Worm (Caenorhabditis elegans) whole organism, midembryonic: ENCODE results near the gene lgc-52.

ENCODE experiments used
- T22C8.4 ChIP-seq: fragments of 200-800 bp; sonication (Bioruptor generic); IDR thresholded peaks from 2 replicates; pipeline ENCODE4 v1.3.6; 2022; ENCODE audit warnings: missing genetic modification characterization, missing compliant biosample characterization
- cog-1 ChIP-seq: sonication (generic microtip); optimal IDR thresholded peaks from 2 replicates; lab custom pipeline; 2016; ENCODE audit warnings: missing genetic modification characterization, missing compliant biosample characterization
- flt-1 ChIP-seq: fragments of 200-800 bp; sonication (Bioruptor generic); IDR thresholded peaks from 2 replicates; pipeline ENCODE4 v1.3.6; 2022; ENCODE audit warnings: missing genetic modification characterization, missing compliant biosample characterization
- med-1 ChIP-seq: sonication (generic microtip); optimal IDR thresholded peaks from 2 replicates; lab custom pipeline; 2017; ENCODE audit warnings: missing genetic modification characterization, mild to moderate bottlenecking, missing compliant biosample characterization, antibody characterized with exemption, missing genetic modification reagents; ENCODE audit not compliant: insufficient read depth
- ref-1 ChIP-seq: fragments of 200-800 bp; sonication (Bioruptor generic); conservative IDR thresholded peaks from 2 replicates; pipeline ENCODE4 v1.3.6; 2022; ENCODE audit warnings: missing genetic modification reagents, missing genetic modification characterization, missing compliant biosample characterization
- tab-1 ChIP-seq: fragments of 200-800 bp; sonication (Bioruptor generic); IDR thresholded peaks from 2 replicates; pipeline ENCODE4 v1.3.6; 2022; ENCODE audit warnings: missing genetic modification characterization, missing compliant biosample characterization
- ztf-23 ChIP-seq: fragments of 200-800 bp; sonication (Bioruptor generic); IDR thresholded peaks from 2 replicates; pipeline ENCODE4 v1.3.6; 2022; ENCODE audit warnings: missing genetic modification reagents, missing genetic modification characterization, missing compliant biosample characterization
- ztf-29 ChIP-seq: fragments of 200-800 bp; sonication (Bioruptor generic); IDR thresholded peaks from 2 replicates; pipeline ENCODE4 v1.3.6; 2022; ENCODE audit warnings: missing genetic modification reagents, missing genetic modification characterization, missing compliant biosample characterization

DNA sequence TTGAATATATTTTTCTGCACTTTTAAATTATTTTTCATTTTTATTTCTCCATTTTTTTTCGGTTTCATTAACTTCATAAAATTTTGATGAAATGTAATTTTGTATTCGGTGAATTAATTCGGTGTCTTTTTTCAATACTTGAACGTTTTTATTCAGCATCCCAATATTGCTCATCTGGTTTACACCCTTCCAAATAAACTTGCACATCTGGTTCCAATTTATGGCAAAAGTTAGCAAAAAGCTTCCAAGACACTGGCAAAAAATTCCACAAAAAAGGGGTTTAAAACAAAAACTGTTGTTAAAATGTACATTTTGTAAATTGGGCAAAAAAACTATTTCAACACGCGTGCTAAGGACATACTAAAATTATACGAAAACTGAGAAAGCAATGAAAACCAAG is 44.3 kb downstream of the lgc-52 start:
- TF ChIP-seq ztf-23 (no peak), T22C8.4 (GFP tag; lab: Robert Waterston, UW) (no peak), med-1 (no peak), tab-1 (GFP tag; lab: Robert Waterston, UW) (no peak), ztf-29 (no peak), flt-1 (GFP tag; lab: Robert Waterston, UW) (no peak), cog-1 (tag; lab: Kevin White, UChicago) (no peak), ref-1 (GFP tag; lab: Robert Waterston, UW) (no peak)
